Worm (Caenorhabditis elegans) whole organism, early embryonic: ENCODE results near the gene C18G1.9.

ENCODE experiments used
- B0310.2 ChIP-seq: sonication (generic microtip); optimal IDR thresholded peaks from 2 replicates; lab custom pipeline; 2016; ENCODE audit warnings: mild to moderate bottlenecking, missing genetic modification characterization, missing compliant biosample characterization
- F13C5.2 ChIP-seq: sonication (generic microtip); optimal IDR thresholded peaks from 2 replicates; lab custom pipeline; 2017; ENCODE audit warnings: mild to moderate bottlenecking, missing genetic modification characterization, inconsistent platforms, missing compliant biosample characterization
- aly-1 ChIP-seq: sonication (generic microtip); optimal IDR thresholded peaks from 2 replicates; lab custom pipeline; 2016; ENCODE audit warnings: missing genetic modification characterization, missing compliant biosample characterization
- ama-1 ChIP-seq: fragments of 150-350 bp; optimal IDR thresholded peaks from 2 replicates; lab custom pipeline; 2014
- ceh-13 ChIP-seq: fragments of 200-800 bp; sonication (Bioruptor generic); optimal IDR thresholded peaks from 2 replicates; lab custom pipeline; 2018; ENCODE audit warnings: mild to moderate bottlenecking, missing genetic modification characterization, missing compliant biosample characterization
- ceh-36 ChIP-seq: sonication (generic microtip); optimal IDR thresholded peaks from 2 replicates; lab custom pipeline; 2016; ENCODE audit warnings: missing genetic modification characterization, inconsistent platforms, missing compliant biosample characterization
- ets-7 ChIP-seq: sonication (generic microtip); optimal IDR thresholded peaks from 2 replicates; lab custom pipeline; 2016; ENCODE audit warnings: missing genotype, missing genetic modification characterization, missing compliant biosample characterization
- flt-1 ChIP-seq: fragments of 200-800 bp; sonication (Bioruptor generic); IDR thresholded peaks from 2 replicates; pipeline ENCODE4 v1.3.6; 2022; ENCODE audit warnings: missing genetic modification characterization, missing compliant biosample characterization
- hmbx-1 ChIP-seq: sonication (generic microtip); optimal IDR thresholded peaks from 2 replicates; lab custom pipeline; 2016; ENCODE audit warnings: mild to moderate bottlenecking, missing genetic modification characterization, missing compliant biosample characterization
- hmg-4 ChIP-seq: fragments of 200-800 bp; sonication (Bioruptor generic); optimal IDR thresholded peaks from 2 replicates; lab custom pipeline; 2018; ENCODE audit warnings: mild to moderate bottlenecking, missing genetic modification characterization, missing compliant biosample characterization
- hnd-1 ChIP-seq: sonication (generic microtip); optimal IDR thresholded peaks from 2 replicates; lab custom pipeline; 2016; ENCODE audit warnings: missing genetic modification characterization, missing compliant biosample characterization
- pes-1 ChIP-seq: fragments of 200-800 bp; sonication (Bioruptor generic); IDR thresholded peaks from 2 replicates; pipeline ENCODE4 v1.3.6; 2022; ENCODE audit warnings: missing genetic modification reagents, missing genetic modification characterization, missing compliant biosample characterization
- scrt-1 ChIP-seq: fragments of 200-800 bp; sonication (Bioruptor generic); IDR thresholded peaks from 2 replicates; pipeline ENCODE4 v1.3.6; 2022; ENCODE audit warnings: missing genetic modification characterization, missing compliant biosample characterization
- sea-1 ChIP-seq: fragments of 200-800 bp; sonication (Bioruptor generic); conservative IDR thresholded peaks from 2 replicates; pipeline ENCODE4 v1.3.6; 2022; ENCODE audit warnings: missing genetic modification characterization, missing compliant biosample characterization
- tbx-11 ChIP-seq: fragments of 200-800 bp; sonication (Bioruptor generic); IDR thresholded peaks from 2 replicates; pipeline ENCODE4 v1.3.6; 2022; ENCODE audit warnings: missing genetic modification characterization, missing compliant biosample characterization
- tbx-37 ChIP-seq: fragments of 200-800 bp; sonication (Bioruptor generic); conservative IDR thresholded peaks from 2 replicates; pipeline ENCODE4 v1.3.6; 2022; ENCODE audit warnings: missing genetic modification reagents, missing genetic modification characterization, missing compliant biosample characterization
- tra-4 ChIP-seq: sonication (generic microtip); optimal IDR thresholded peaks from 2 replicates; lab custom pipeline; 2017; ENCODE audit warnings: missing genetic modification characterization, missing compliant biosample characterization

The C18G1.9 gene

ce11 chrV:4758540-4758939 lies 11.0 kb downstream of the C18G1.9 start:
- TF ChIP-seq hmg-4 (no peak), pes-1 (no peak), B0310.2 (tag; lab: Kevin White, UChicago) (no peak), hnd-1 (no peak), ama-1 (lab: Kevin White, UChicago) (no peak), ceh-36 (tag; lab: Kevin White, UChicago) (no peak), hmbx-1 (no peak), ceh-13 (GFP tag; lab: Kevin White, UChicago) (no peak), aly-1 (tag; lab: Kevin White, UChicago) (no peak), ets-7 (tag; lab: Kevin White, UChicago) (no peak), tra-4 (tag; lab: Kevin White, UChicago) (no peak), tbx-11 (GFP tag; lab: Robert Waterston, UW) (no peak), flt-1 (GFP tag; lab: Robert Waterston, UW) (no peak), scrt-1 (GFP tag; lab: Robert Waterston, UW) (no peak), F13C5.2 (tag; lab: Kevin White, UChicago) (no peak), tbx-37 (GFP tag; lab: Robert Waterston, UW) (no peak), sea-1 (GFP tag; lab: Robert Waterston, UW) (no peak)

- no peak for TF ChIP-seq pes-1
- TF ChIP-seq ama-1 (lab: Kevin White, UChicago) = no peak
- no peak for TF ChIP-seq sea-1 (GFP tag; lab: Robert Waterston, UW)
- no peak for TF ChIP-seq ets-7 (tag; lab: Kevin White, UChicago)
- no peak for TF ChIP-seq B0310.2 (tag; lab: Kevin White, UChicago)
- TF ChIP-seq flt-1 (GFP tag; lab: Robert Waterston, UW) = no peak
- no peak for TF ChIP-seq tbx-37 (GFP tag; lab: Robert Waterston, UW)
- TF ChIP-seq ceh-13 (GFP tag; lab: Kevin White, UChicago) = no peak
- no peak for TF ChIP-seq hmg-4
- TF ChIP-seq aly-1 (tag; lab: Kevin White, UChicago) = no peak
- TF ChIP-seq scrt-1 (GFP tag; lab: Robert Waterston, UW) = no peak
- no peak for TF ChIP-seq tra-4 (tag; lab: Kevin White, UChicago)
- TF ChIP-seq ceh-36 (tag; lab: Kevin White, UChicago) = no peak
Observed at ce11 chrV:4758019-4758418, 11.5 kb downstream of the C18G1.9 start.

ce11 chrV:4755308-4756029 lies 14.1 kb downstream of the C18G1.9 start, which contains the start of gene pgl-3:
Gene pgl-3, plus strand, starts transcription at chrV:4755979.
- TF ChIP-seq ets-7 (tag; lab: Kevin White, UChicago) = no peak
- TF ChIP-seq tra-4 (tag; lab: Kevin White, UChicago) = no peak
- TF ChIP-seq sea-1 (GFP tag; lab: Robert Waterston, UW) = no peak
- no peak for TF ChIP-seq tbx-37 (GFP tag; lab: Robert Waterston, UW)
- TF ChIP-seq hmbx-1 = no peak
- no peak for TF ChIP-seq flt-1 (GFP tag; lab: Robert Waterston, UW)
- TF ChIP-seq ceh-13 (GFP tag; lab: Kevin White, UChicago) = no peak
- no peak for TF ChIP-seq scrt-1 (GFP tag; lab: Robert Waterston, UW)
- no peak for TF ChIP-seq hmg-4
- TF ChIP-seq ceh-36 (tag; lab: Kevin White, UChicago) = no peak
- TF ChIP-seq F13C5.2 (tag; lab: Kevin White, UChicago) = no peak
- TF ChIP-seq hnd-1 = no peak
- TF ChIP-seq tbx-11 (GFP tag; lab: Robert Waterston, UW) = no peak
- TF ChIP-seq aly-1 (tag; lab: Kevin White, UChicago) = no peak
- no peak for TF ChIP-seq pes-1
- TF ChIP-seq ama-1 (lab: Kevin White, UChicago) = no peak
- no peak for TF ChIP-seq B0310.2 (tag; lab: Kevin White, UChicago)

ce11 chrV:4754684-4755211 lies 14.8 kb downstream of the C18G1.9 start:
- TF ChIP-seq ets-7 (tag; lab: Kevin White, UChicago) = no peak
- TF ChIP-seq pes-1 = no peak
- no peak for TF ChIP-seq sea-1 (GFP tag; lab: Robert Waterston, UW)

- TF ChIP-seq ama-1 (lab: Kevin White, UChicago) (no peak), ets-7 (tag; lab: Kevin White, UChicago) (no peak), scrt-1 (GFP tag; lab: Robert Waterston, UW) (no peak), tbx-11 (GFP tag; lab: Robert Waterston, UW) (no peak), tra-4 (tag; lab: Kevin White, UChicago) (no peak), hmbx-1 (no peak), aly-1 (tag; lab: Kevin White, UChicago) (no peak)
Observed at ce11 chrV:4754123-4754522, 15.4 kb downstream of the C18G1.9 start, which contains the start of gene hil-4. Gene hil-4, plus strand, starts transcription at chrV:4754313.

- TF ChIP-seq F13C5.2 (tag; lab: Kevin White, UChicago) (no peak), flt-1 (GFP tag; lab: Robert Waterston, UW) (no peak), scrt-1 (GFP tag; lab: Robert Waterston, UW) (no peak)
Observed at ce11 chrV:4750294-4750693, 19.2 kb downstream of the C18G1.9 start, which contains the start of gene C18G1.6. Gene C18G1.6, plus strand, starts transcription at chrV:4750594.

ce11 chrV:4745269-4745668 lies 24.3 kb downstream of the C18G1.9 start, which contains the start of gene C18G1.7:
Gene C18G1.7, plus strand, starts transcription at chrV:4745569.
- TF ChIP-seq hmg-4 (no peak), sea-1 (GFP tag; lab: Robert Waterston, UW) (no peak), ceh-36 (tag; lab: Kevin White, UChicago) (no peak)
